Fruit fly (Drosophila melanogaster) whole organism, prepupa: Measurements from ENCODE around the gene karr.
A peak's percentile ranks its signal among the peaks of the same experiment; 100 is the strongest.

Source experiments
- CG10631 ChIP-seq: fragments of 200-800 bp; sonication (Bioruptor generic); optimal IDR thresholded peaks from 2 replicates; lab custom pipeline; 2016; ENCODE audit warnings: missing biosample characterization, missing genetic modification characterization
- CG10669 ChIP-seq: fragments of 200-800 bp; sonication (Bioruptor generic); optimal IDR thresholded peaks from 3 replicates; lab custom pipeline; 2018; ENCODE audit warnings: missing biosample characterization, mild to moderate bottlenecking, missing genetic modification characterization, moderate library complexity
- CG11294 ChIP-seq: fragments of 200-800 bp; sonication (Bioruptor generic); IDR thresholded peaks from 2 replicates; pipeline ENCODE4 v1.3.6; 2022; ENCODE audit warnings: missing biosample characterization, missing genetic modification characterization
- CG11902 ChIP-seq: fragments of 200-800 bp; sonication (Bioruptor generic); optimal IDR thresholded peaks from 3 replicates; lab custom pipeline; 2016; ENCODE audit warnings: missing biosample characterization, missing genetic modification characterization
- CG15336 ChIP-seq: fragments of 200-800 bp; sonication (Bioruptor generic); IDR thresholded peaks from 2 replicates; pipeline ENCODE4 v1.3.6; 2022; ENCODE audit warnings: missing biosample characterization, missing genetic modification characterization
- CG1621 ChIP-seq: fragments of 200-800 bp; sonication (Bioruptor generic); optimal IDR thresholded peaks from 3 replicates; lab custom pipeline; 2018; ENCODE audit warnings: missing biosample characterization, mild to moderate bottlenecking, missing genetic modification characterization
- CG16779 ChIP-seq: fragments of 200-800 bp; sonication (Bioruptor generic); optimal IDR thresholded peaks from 3 replicates; lab custom pipeline; 2017; ENCODE audit warnings: missing biosample characterization, mild to moderate bottlenecking, missing genetic modification characterization
- CG3032 ChIP-seq: fragments of 200-800 bp; optimal IDR thresholded peaks from 2 replicates; lab custom pipeline; 2019; ENCODE audit warnings: missing biosample characterization, mild to moderate bottlenecking, missing genetic modification characterization, moderate library complexity
- CG31627 ChIP-seq: fragments of 200-800 bp; sonication (Bioruptor generic); optimal IDR thresholded peaks from 3 replicates; lab custom pipeline; 2016; ENCODE audit warnings: missing biosample characterization, missing genetic modification characterization
- CG32006 ChIP-seq: fragments of 200-800 bp; sonication (Bioruptor generic); optimal IDR thresholded peaks from 3 replicates; lab custom pipeline; 2017; ENCODE audit warnings: missing biosample characterization, mild to moderate bottlenecking, missing genetic modification characterization
- CG34406 ChIP-seq: fragments of 200-800 bp; sonication (Bioruptor generic); optimal IDR thresholded peaks from 3 replicates; lab custom pipeline; 2016; ENCODE audit warnings: missing biosample characterization, missing genetic modification characterization
- CG3919 ChIP-seq: fragments of 200-800 bp; sonication (Bioruptor generic); optimal IDR thresholded peaks from 3 replicates; lab custom pipeline; 2016; ENCODE audit warnings: missing biosample characterization, missing genetic modification characterization
- CG4318 ChIP-seq: fragments of 200-800 bp; sonication (Bioruptor generic); optimal IDR thresholded peaks from 3 replicates; lab custom pipeline; 2017; ENCODE audit warnings: missing biosample characterization, mild to moderate bottlenecking, missing genetic modification characterization
- CG6163 ChIP-seq: fragments of 200-800 bp; sonication (Bioruptor generic); IDR thresholded peaks from 3 replicates; pipeline ENCODE4 v1.3.6; 2022; ENCODE audit warnings: missing biosample characterization, missing genetic modification characterization
- CG6276 ChIP-seq: fragments of 200-800 bp; sonication (Bioruptor generic); optimal IDR thresholded peaks from 2 replicates; lab custom pipeline; 2017; ENCODE audit warnings: missing biosample characterization, mild to moderate bottlenecking, missing genetic modification characterization
- CG6792 ChIP-seq: fragments of 200-800 bp; sonication (Bioruptor generic); optimal IDR thresholded peaks from 3 replicates; lab custom pipeline; 2016; ENCODE audit warnings: missing biosample characterization, missing genetic modification characterization
- CG6808 ChIP-seq: fragments of 200-800 bp; sonication (Bioruptor generic); optimal IDR thresholded peaks from 3 replicates; lab custom pipeline; 2017; ENCODE audit warnings: missing biosample characterization, missing genetic modification characterization, mild to moderate bottlenecking, moderate library complexity, missing genetic modification reagents
- CG6854 ChIP-seq: fragments of 200-800 bp; sonication (Bioruptor generic); optimal IDR thresholded peaks from 2 replicates; lab custom pipeline; 2017; ENCODE audit warnings: missing biosample characterization, mild to moderate bottlenecking, missing genetic modification characterization
- CG7368 ChIP-seq: fragments of 200-800 bp; sonication (Bioruptor generic); optimal IDR thresholded peaks from 3 replicates; lab custom pipeline; 2016; ENCODE audit warnings: missing biosample characterization, missing genetic modification characterization
- CG8119 ChIP-seq: fragments of 200-800 bp; sonication (Bioruptor generic); IDR thresholded peaks from 3 replicates; pipeline ENCODE4 v1.3.6; 2022; ENCODE audit warnings: missing biosample characterization, missing genetic modification characterization
- CG8319 ChIP-seq: fragments of 200-800 bp; sonication (Bioruptor generic); optimal IDR thresholded peaks from 3 replicates; lab custom pipeline; 2016; ENCODE audit warnings: missing biosample characterization, missing genetic modification characterization
- CG8632 ChIP-seq: fragments of 200-800 bp; sonication (Bioruptor generic); optimal IDR thresholded peaks from 3 replicates; lab custom pipeline; 2016; ENCODE audit warnings: missing biosample characterization, missing genetic modification characterization
- CG9139 ChIP-seq: fragments of 200-800 bp; sonication (Bioruptor generic); optimal IDR thresholded peaks from 3 replicates; lab custom pipeline; 2017; ENCODE audit warnings: missing biosample characterization, mild to moderate bottlenecking, missing genetic modification characterization
- Eip78C ChIP-seq: fragments of 200-800 bp; sonication (Bioruptor generic); peaks from one replicate; lab custom pipeline; 2016; ENCODE audit warnings: missing biosample characterization, missing genetic modification characterization
- Ets21C ChIP-seq: fragments of 200-800 bp; sonication (Bioruptor generic); optimal IDR thresholded peaks from 3 replicates; lab custom pipeline; 2016; ENCODE audit warnings: missing biosample characterization, missing genetic modification characterization
- Gug ChIP-seq: fragments of 200-800 bp; sonication (Bioruptor generic); IDR thresholded peaks from 2 replicates; pipeline ENCODE4 v1.3.6; 2022; ENCODE audit warnings: missing biosample characterization, missing genetic modification characterization
- Hr38 ChIP-seq: sonication (Bioruptor generic); optimal IDR thresholded peaks from 2 replicates; lab custom pipeline; 2016; ENCODE audit warnings: missing biosample characterization, missing genetic modification characterization
- Hr39 ChIP-seq: fragments of 200-800 bp; sonication (Bioruptor generic); optimal IDR thresholded peaks from 2 replicates; lab custom pipeline; 2016; ENCODE audit warnings: missing biosample characterization, missing genetic modification characterization
- Hr4 ChIP-seq: fragments of 200-800 bp; sonication (Bioruptor generic); optimal IDR thresholded peaks from 3 replicates; lab custom pipeline; 2016; ENCODE audit warnings: missing biosample characterization, missing genetic modification characterization
- Lpt ChIP-seq: fragments of 200-800 bp; sonication (Bioruptor generic); optimal IDR thresholded peaks from 3 replicates; lab custom pipeline; 2016; ENCODE audit warnings: missing biosample characterization, missing genetic modification characterization
- Met ChIP-seq: fragments of 200-800 bp; sonication (Bioruptor generic); optimal IDR thresholded peaks from 3 replicates; lab custom pipeline; 2016; ENCODE audit warnings: missing biosample characterization, missing genetic modification characterization
- OdsH ChIP-seq: fragments of 200-800 bp; sonication (Bioruptor generic); optimal IDR thresholded peaks from 3 replicates; lab custom pipeline; 2016; ENCODE audit warnings: missing biosample characterization, missing genetic modification characterization
- Sox14 ChIP-seq: fragments of 200-800 bp; sonication (Bioruptor generic); optimal IDR thresholded peaks from 3 replicates; lab custom pipeline; 2016; ENCODE audit warnings: missing biosample characterization, missing genetic modification characterization
- Sox15 ChIP-seq: fragments of 200-800 bp; sonication (Bioruptor generic); optimal IDR thresholded peaks from 3 replicates; lab custom pipeline; 2016; ENCODE audit warnings: missing biosample characterization, missing genetic modification characterization
- acj6 ChIP-seq: fragments of 200-800 bp; sonication (Bioruptor generic); optimal IDR thresholded peaks from 3 replicates; lab custom pipeline; 2016; ENCODE audit warnings: missing biosample characterization, missing genetic modification characterization
- cyc ChIP-seq: fragments of 200-800 bp; sonication (Bioruptor generic); optimal IDR thresholded peaks from 3 replicates; lab custom pipeline; 2016; ENCODE audit warnings: missing biosample characterization, missing genetic modification characterization
- dac ChIP-seq: fragments of 200-800 bp; sonication (Bioruptor generic); optimal IDR thresholded peaks from 2 replicates; lab custom pipeline; 2017; ENCODE audit warnings: missing biosample characterization, mild to moderate bottlenecking, missing genetic modification characterization
- dsx ChIP-seq: fragments of 200-800 bp; optimal IDR thresholded peaks from 3 replicates; lab custom pipeline; 2019; ENCODE audit warnings: missing biosample characterization, mild to moderate bottlenecking, missing genetic modification characterization, moderate library complexity; ENCODE audit not compliant: poor library complexity, severe bottlenecking
- esn ChIP-seq: fragments of 200-800 bp; sonication (Bioruptor generic); optimal IDR thresholded peaks from 2 replicates; lab custom pipeline; 2016; ENCODE audit warnings: missing biosample characterization, mild to moderate bottlenecking, missing genetic modification characterization, moderate library complexity
- fd59A ChIP-seq: fragments of 200-800 bp; sonication (Bioruptor generic); optimal IDR thresholded peaks from 2 replicates; lab custom pipeline; 2017; ENCODE audit warnings: missing biosample characterization, mild to moderate bottlenecking, missing genetic modification characterization, missing genetic modification reagents
- fd85E ChIP-seq: fragments of 200-800 bp; sonication (Bioruptor generic); optimal IDR thresholded peaks from 3 replicates; lab custom pipeline; 2016; ENCODE audit warnings: missing biosample characterization, missing genetic modification characterization
- fkh ChIP-seq: fragments of 200-800 bp; sonication (Bioruptor generic); optimal IDR thresholded peaks from 3 replicates; lab custom pipeline; 2017; ENCODE audit warnings: missing biosample characterization, mild to moderate bottlenecking, missing genetic modification characterization, moderate library complexity
- net ChIP-seq: fragments of 200-800 bp; sonication (Bioruptor generic); optimal IDR thresholded peaks from 3 replicates; lab custom pipeline; 2016; ENCODE audit warnings: missing biosample characterization, missing genetic modification characterization
- ss ChIP-seq, 2 experiments: fragments of 200-800 bp; sonication (Bioruptor generic); optimal IDR thresholded peaks; 2 replicates in 1 of 2; 3 replicates in 1 of 2; lab custom pipeline; 2017 to 2018; ENCODE audit warnings: mild to moderate bottlenecking in 2 of 2, missing biosample characterization in 2 of 2, missing genetic modification characterization in 2 of 2, moderate library complexity in 1 of 2
- svp ChIP-seq: fragments of 200-800 bp; sonication (Bioruptor generic); peaks from one replicate; lab custom pipeline; 2016; ENCODE audit warnings: missing biosample characterization, missing genetic modification characterization
- topi ChIP-seq: fragments of 200-800 bp; sonication (Bioruptor generic); optimal IDR thresholded peaks from 3 replicates; lab custom pipeline; 2016; ENCODE audit warnings: missing biosample characterization, missing genetic modification characterization

karr gene

dm6 chrX:20110475-20110874, at the start of gene karr:
Gene karr (minus strand): TSS chrX:20110575.
- no peak for TF ChIP-seq CG10631 (GFP tag; lab: Kevin White, UChicago)
- TF ChIP-seq ss (GFP tag; optimal IDR thresholded peaks at IDR 0.05; lab: Kevin White, UChicago) = no peak
- TF ChIP-seq CG10669 (GFP tag; lab: Kevin White, UChicago) = no peak
- no peak for TF ChIP-seq CG15336
- no peak for TF ChIP-seq net

dm6 chrX:20159679-20160140, 49.3 kb upstream of the karr start, which contains the start of gene Rab35:
Gene Rab35 (minus strand): TSS chrX:20159872.
- TF ChIP-seq Hr39 (GFP tag; lab: Kevin White, UChicago) (peak; percentile 16), net (no peak), CG4318 (GFP tag; lab: Kevin White, UChicago) (no peak), Met (GFP tag; lab: Kevin White, UChicago) (no peak), topi (peak; percentile 11), CG31627 (GFP tag; lab: Kevin White, UChicago) (no peak), svp (GFP tag; lab: Kevin White, UChicago) (peak; percentile 24), acj6 (GFP tag; lab: Kevin White, UChicago) (no peak), Eip78C (GFP tag; lab: Kevin White, UChicago) (peak; percentile 34), esn (GFP tag; lab: Kevin White, UChicago) (peak; percentile 22), CG34406 (no peak), CG10669 (GFP tag; lab: Kevin White, UChicago) (no peak), Sox15 (GFP tag; lab: Kevin White, UChicago) (no peak), cyc (GFP tag; lab: Kevin White, UChicago) (peak; percentile 4), CG32006 (GFP tag; lab: Kevin White, UChicago) (no peak), OdsH (peak; percentile 6), CG8632 (GFP tag; lab: Kevin White, UChicago) (no peak), CG6808 (GFP tag; lab: Kevin White, UChicago) (no peak), fd59A (GFP tag; lab: Kevin White, UChicago) (no peak), Ets21C (GFP tag; lab: Kevin White, UChicago) (no peak), CG10631 (GFP tag; lab: Kevin White, UChicago) (peak; percentile 25), CG3032 (tag; lab: Kevin White, UChicago) (no peak), ss (GFP tag; optimal IDR thresholded peaks at IDR 0.05; lab: Kevin White, UChicago) (no peak)

dm6 chrX:20158943-20159385, 48.6 kb upstream of the karr start:
- TF ChIP-seq CG32006 (GFP tag; lab: Kevin White, UChicago) (peak; percentile 28), CG6792 (GFP tag; lab: Kevin White, UChicago) (no peak), Met (GFP tag; lab: Kevin White, UChicago) (no peak), CG11294 (GFP tag; lab: Robert Waterston, UW) (no peak), fd85E (GFP tag; lab: Kevin White, UChicago) (no peak), Hr4 (no peak), Gug (GFP tag; lab: Robert Waterston, UW) (peak; percentile 39), CG3032 (tag; lab: Kevin White, UChicago) (peak; percentile 7), CG11902 (no peak), CG6854 (GFP tag; lab: Kevin White, UChicago) (no peak), CG8632 (GFP tag; lab: Kevin White, UChicago) (peak; percentile 12), CG8319 (GFP tag; lab: Kevin White, UChicago) (no peak), CG3919 (GFP tag; lab: Kevin White, UChicago) (no peak), Hr38 (no peak), Sox14 (GFP tag; lab: Kevin White, UChicago) (peak; percentile 67), CG31627 (GFP tag; lab: Kevin White, UChicago) (no peak), acj6 (GFP tag; lab: Kevin White, UChicago) (no peak), CG6163 (GFP tag; lab: Robert Waterston, UW) (peak; percentile 75; the same call in 2 of the 3 replicates), svp (GFP tag; lab: Kevin White, UChicago) (no peak), CG10631 (GFP tag; lab: Kevin White, UChicago) (no peak), CG7368 (GFP tag; lab: Kevin White, UChicago) (no peak), fkh (peak; percentile 28), dsx (peak; percentile 40), CG9139 (GFP tag; lab: Kevin White, UChicago) (peak; percentile 32), fd59A (GFP tag; lab: Kevin White, UChicago) (no peak), CG6276 (GFP tag; lab: Kevin White, UChicago) (no peak), CG16779 (tag; lab: Kevin White, UChicago) (peak; percentile 47), esn (GFP tag; lab: Kevin White, UChicago) (no peak), CG8119 (GFP tag; lab: Robert Waterston, UW) (peak; percentile 47; the same call in 1 of the 3 replicates), Lpt (GFP tag; lab: Kevin White, UChicago) (peak; percentile 15), CG4318 (GFP tag; lab: Kevin White, UChicago) (no peak), CG1621 (tag; lab: Kevin White, UChicago) (peak; percentile 21), CG34406 (peak; percentile 19), dac (peak; percentile 34), CG10669 (GFP tag; lab: Kevin White, UChicago) (peak; percentile 23)
